Worm (Caenorhabditis elegans): ENCODE measurements around the gene flp-5.
"Not testable (repeated sequence)": the region's sequence is repeated elsewhere in the genome, so short reads cannot be mapped to it uniquely, and the experiment has no call there.

The flp-5 gene

ce11 chrX:8535006-8535405, 7.0 kb downstream of the flp-5 start, which contains the start of gene nspc-1:
Gene nspc-1 (minus strand): TSS chrX:8535106.
- TF ChIP-seq unc-62 (GFP tag; optimal IDR thresholded peaks at IDR 0.05): not testable (repeated sequence)

- no peak for TF ChIP-seq unc-62 (GFP tag; optimal IDR thresholded peaks at IDR 0.05)
Measured at ce11 chrX:8536791-8537190, 8.7 kb downstream of the flp-5 start, which contains the start of gene nspc-3. Gene nspc-3 (plus strand): TSS chrX:8537091.

DNA sequence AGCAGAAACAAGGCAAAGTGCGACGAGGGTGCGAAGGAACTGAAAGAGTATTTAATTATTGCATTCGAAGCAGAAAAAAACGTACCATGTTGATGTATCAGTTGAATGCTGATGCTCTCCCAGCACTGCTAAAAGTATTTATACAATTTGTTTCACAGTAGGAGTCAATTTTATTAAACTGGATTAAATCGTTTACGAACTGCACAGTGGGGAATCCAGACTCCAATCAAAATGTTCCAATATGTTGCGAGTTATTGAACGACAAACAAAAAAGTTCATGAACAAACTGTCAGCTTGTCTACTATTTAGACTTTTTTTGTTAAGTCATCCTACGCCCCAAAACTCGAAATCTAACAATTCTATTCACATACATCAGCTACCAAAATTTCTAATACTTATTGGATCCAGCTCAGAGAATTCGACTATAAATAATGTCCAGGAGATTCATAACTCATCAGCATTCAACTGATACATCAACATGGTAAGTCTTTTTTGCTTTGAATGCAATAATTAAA, 10.3 kb downstream of the flp-5 start, which contains the start of the genes nspc-4 and nspc-5:
Gene nspc-4 (minus strand): TSS at position 101 of the 515 bp plus-strand sequence.
Gene nspc-5 (plus strand): TSS at position 465 of the 515 bp plus-strand sequence.
- TF ChIP-seq unc-62 (GFP tag; optimal IDR thresholded peaks at IDR 0.05): not testable (repeated sequence)

- not testable (repeated sequence) for TF ChIP-seq unc-62 (GFP tag; optimal IDR thresholded peaks at IDR 0.05)
Measured at ce11 chrX:8541562-8541961, 13.5 kb downstream of the flp-5 start, which contains the start of gene nspc-7. Gene nspc-7 (plus strand): TSS chrX:8541862.

ce11 chrX:8545971-8546442, 18.0 kb downstream of the flp-5 start, which contains the start of gene sdha-1:
Gene sdha-1 (minus strand): TSS chrX:8546021.
- TF ChIP-seq unc-62 (GFP tag; optimal IDR thresholded peaks at IDR 0.05): no peak

DNA sequence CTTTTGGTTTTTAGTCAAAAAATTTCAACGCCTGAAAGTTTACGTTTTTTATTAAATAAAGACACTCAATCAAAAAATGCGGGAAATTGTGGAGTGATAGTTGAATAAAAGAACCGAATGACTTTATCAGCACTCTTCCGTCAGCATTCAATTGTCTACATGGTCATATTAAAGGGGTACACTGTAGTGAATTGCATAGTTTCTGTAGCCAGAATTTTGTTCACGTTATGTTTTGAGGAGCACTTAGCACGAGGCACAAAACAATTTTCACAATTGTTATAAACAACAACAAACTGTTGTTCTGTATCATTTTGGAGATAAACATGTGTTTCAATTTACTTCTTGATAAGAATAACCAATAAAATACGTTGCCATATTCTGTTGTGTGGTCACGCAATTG, 21.0 kb downstream of the flp-5 start, which contains the start of gene D2021.4:
Gene D2021.4 (minus strand): TSS at position 48 of the 400 bp plus-strand sequence.
- no peak for TF ChIP-seq unc-62 (GFP tag; optimal IDR thresholded peaks at IDR 0.05)

ce11 chrX:8550099-8550498, 22.0 kb downstream of the flp-5 start:
- TF ChIP-seq unc-62 (GFP tag; optimal IDR thresholded peaks at IDR 0.05): no peak

DNA sequence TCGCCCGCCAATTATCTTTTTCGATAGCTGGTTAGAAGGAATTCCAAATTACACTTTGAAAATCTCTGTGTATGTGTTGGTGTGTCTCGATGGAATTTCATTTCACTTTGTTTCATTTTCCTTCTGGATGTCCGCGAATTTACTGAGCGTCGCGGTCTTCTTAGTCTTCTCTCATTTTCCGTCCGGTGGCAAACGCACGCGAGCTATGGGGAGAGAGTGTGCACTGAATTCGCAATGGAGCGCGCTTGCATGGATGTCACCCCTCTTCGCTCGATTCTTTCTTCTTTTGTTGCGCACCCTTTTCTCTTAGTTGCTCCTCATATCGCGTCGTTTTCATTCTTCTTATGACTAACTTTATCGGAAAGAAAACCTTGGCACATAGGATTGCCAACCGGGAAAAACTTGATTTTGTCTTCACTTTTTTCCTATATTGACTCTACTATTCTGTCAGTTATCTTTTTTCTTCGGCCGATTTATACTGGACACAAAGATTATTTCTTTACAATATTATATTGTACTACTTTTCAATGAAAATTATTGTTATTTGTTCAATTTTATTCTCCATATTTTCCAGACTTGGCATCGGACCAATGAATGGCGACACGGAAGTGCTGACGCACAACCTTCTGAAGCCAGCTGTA, 23.8 kb downstream of the flp-5 start, which contains the start of gene dhhc-14:
Gene dhhc-14 (plus strand): TSS at position 591 of the 641 bp plus-strand sequence.
- TF ChIP-seq unc-62 (GFP tag; optimal IDR thresholded peaks at IDR 0.05): no peak

DNA sequence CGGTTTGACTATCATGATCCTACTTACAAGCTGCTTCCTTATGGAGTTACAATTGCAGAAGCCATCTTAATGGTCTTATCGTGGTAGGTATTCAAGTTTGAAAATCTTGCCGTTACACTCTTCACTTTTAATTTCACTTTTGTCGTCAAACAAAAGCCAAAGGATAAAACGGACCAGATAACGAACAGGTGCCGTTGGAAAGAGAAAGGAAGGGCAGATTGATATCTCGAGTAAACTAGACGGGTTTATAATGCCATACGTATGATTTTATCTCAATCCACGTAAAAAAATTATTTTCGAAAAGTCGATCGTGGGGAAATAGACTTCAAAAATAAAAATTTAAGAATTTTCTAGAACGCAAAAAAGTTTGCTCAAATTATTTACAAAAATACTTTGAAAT, 26.0 kb downstream of the flp-5 start:
- no peak for TF ChIP-seq unc-62 (GFP tag; optimal IDR thresholded peaks at IDR 0.05)

- no peak for TF ChIP-seq unc-62 (GFP tag; optimal IDR thresholded peaks at IDR 0.05)
Measured at ce11 chrX:8556614-8557196, 28.7 kb downstream of the flp-5 start, which contains the start of gene utx-1. Gene utx-1 (plus strand): TSS chrX:8557146.

DNA sequence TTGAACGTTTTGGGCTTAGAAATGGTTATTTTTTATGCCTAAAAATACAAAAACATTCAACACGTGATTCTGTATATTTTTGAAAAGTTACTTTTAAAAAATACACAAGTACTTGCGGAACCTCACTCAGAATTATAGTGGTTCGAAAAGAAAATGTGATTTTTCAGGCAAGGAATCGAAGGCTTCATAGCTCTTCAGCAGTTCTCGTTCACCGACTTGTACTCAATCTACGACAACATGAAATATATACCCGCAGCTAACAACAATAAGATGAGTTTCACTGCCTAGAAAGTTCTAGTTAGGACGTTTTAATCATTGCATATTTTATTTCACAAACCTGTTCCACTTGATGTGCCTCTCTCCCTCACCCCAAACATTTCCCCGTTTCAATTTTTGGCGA, 34.5 kb downstream of the flp-5 start:
- TF ChIP-seq unc-62 (GFP tag; optimal IDR thresholded peaks at IDR 0.05): no peak

ce11 chrX:8563663-8564450, 35.8 kb downstream of the flp-5 start:
- TF ChIP-seq unc-62 (GFP tag; optimal IDR thresholded peaks at IDR 0.05): no peak

- TF ChIP-seq unc-62 (GFP tag; optimal IDR thresholded peaks at IDR 0.05): no peak
Measured at ce11 chrX:8564451-8564795, 36.4 kb downstream of the flp-5 start.

DNA sequence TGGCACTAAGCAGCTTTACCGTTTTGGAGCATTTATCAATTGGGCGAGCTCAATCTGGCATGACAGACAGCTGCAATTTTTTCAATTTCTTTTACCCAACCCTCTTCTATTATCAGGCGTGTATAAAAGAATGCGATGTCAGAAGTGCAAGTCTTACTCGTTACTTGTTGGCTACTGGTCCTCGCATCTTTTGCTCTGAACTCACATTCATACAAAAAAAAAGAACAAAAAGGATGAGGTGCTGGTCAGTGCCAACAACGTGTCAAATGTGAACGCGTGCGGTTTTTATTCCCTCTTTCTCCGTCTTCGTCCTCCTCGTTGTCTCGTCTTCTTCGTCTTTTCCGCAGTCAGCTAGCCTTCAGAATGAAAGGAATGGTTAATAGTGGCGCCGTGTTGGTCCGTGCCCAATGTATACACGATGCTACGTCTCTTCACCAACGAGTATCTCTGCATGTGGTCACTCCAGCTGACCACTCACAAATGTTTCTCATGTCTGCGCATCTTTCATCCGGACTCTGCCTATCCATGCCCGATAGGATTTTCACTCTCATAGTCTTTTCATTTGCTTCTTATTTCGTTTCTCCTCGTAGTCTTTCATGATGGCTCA, 37.9 kb downstream of the flp-5 start:
- no peak for TF ChIP-seq unc-62 (GFP tag; optimal IDR thresholded peaks at IDR 0.05)

DNA sequence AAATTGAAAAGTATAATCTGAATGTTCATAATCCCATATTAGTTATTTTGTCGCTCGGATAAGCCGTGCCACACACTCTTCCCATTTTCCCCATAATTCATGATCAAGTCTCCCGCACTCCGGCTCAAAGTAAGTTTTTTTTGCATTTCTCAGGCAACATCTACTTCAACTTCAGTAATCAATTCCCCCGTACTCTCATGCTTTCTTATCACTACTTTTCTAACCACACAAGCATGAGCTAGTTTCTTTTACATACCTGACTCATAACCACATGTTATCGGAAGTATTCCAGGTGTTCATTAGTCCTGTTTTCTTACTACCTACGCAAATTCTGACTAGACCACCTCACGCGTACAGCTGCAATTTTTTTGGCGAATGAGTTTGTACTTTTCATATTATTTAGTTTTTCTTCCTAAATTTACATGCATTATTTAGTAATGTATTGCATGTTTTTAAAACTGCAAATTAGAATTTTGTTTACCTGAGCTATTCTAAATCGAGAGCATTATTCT, 38.5 kb downstream of the flp-5 start:
- no peak for TF ChIP-seq unc-62 (GFP tag; optimal IDR thresholded peaks at IDR 0.05)

Measured in whole organism, dauer.